Fruit fly (Drosophila melanogaster) whole organism, embryonic: ENCODE results near the gene CG46310.

ENCODE experiments used
- Ada2b ChIP-seq: fragments of 200-800 bp; sonication (Bioruptor generic); IDR thresholded peaks from 2 replicates; pipeline ENCODE4 v1.3.6; 2022; ENCODE audit warnings: missing biosample characterization, missing genetic modification characterization
- Atf6 ChIP-seq: fragments of 200-800 bp; sonication (Bioruptor generic); IDR thresholded peaks from 2 replicates; pipeline ENCODE4 v1.3.6; 2022; ENCODE audit warnings: missing biosample characterization, missing genetic modification characterization
- CG10209 ChIP-seq: fragments of 200-800 bp; sonication (Bioruptor generic); optimal IDR thresholded peaks from 3 replicates; lab custom pipeline; 2017; ENCODE audit warnings: missing biosample characterization, mild to moderate bottlenecking, missing genetic modification characterization, missing genetic modification reagents
- CG11247 ChIP-seq: fragments of 200-800 bp; sonication (Bioruptor generic); IDR thresholded peaks from 2 replicates; pipeline ENCODE4 v1.3.6; 2022; ENCODE audit warnings: missing biosample characterization, missing genetic modification characterization
- CG11723 ChIP-seq: fragments of 200-800 bp; sonication (Bioruptor generic); optimal IDR thresholded peaks from 2 replicates; lab custom pipeline; 2017; ENCODE audit warnings: missing biosample characterization, mild to moderate bottlenecking, missing genetic modification characterization
- CG12104 ChIP-seq: fragments of 200-800 bp; sonication (Bioruptor generic); optimal IDR thresholded peaks from 3 replicates; lab custom pipeline; 2016; ENCODE audit warnings: missing biosample characterization, missing genetic modification characterization
- CG13894 ChIP-seq: fragments of 200-800 bp; sonication (Bioruptor generic); optimal IDR thresholded peaks from 3 replicates; lab custom pipeline; 2018; ENCODE audit warnings: missing biosample characterization, mild to moderate bottlenecking, missing genetic modification characterization, moderate library complexity
- CG14710 ChIP-seq: fragments of 200-800 bp; sonication (Bioruptor generic); optimal IDR thresholded peaks from 3 replicates; lab custom pipeline; 2019; ENCODE audit warnings: missing biosample characterization, mild to moderate bottlenecking, missing genetic modification characterization, moderate library complexity
- CG2678 ChIP-seq: fragments of 200-800 bp; sonication (Bioruptor generic); optimal IDR thresholded peaks from 3 replicates; lab custom pipeline; 2019; ENCODE audit warnings: missing biosample characterization, mild to moderate bottlenecking, missing genetic modification characterization, moderate library complexity
- CG2889 ChIP-seq: fragments of 200-800 bp; sonication (Bioruptor generic); IDR thresholded peaks from 3 replicates; pipeline ENCODE4 v1.3.6; 2022; ENCODE audit warnings: missing biosample characterization, missing genetic modification characterization
- CG33557 ChIP-seq: fragments of 200-800 bp; sonication (Bioruptor generic); optimal IDR thresholded peaks from 2 replicates; lab custom pipeline; 2019; ENCODE audit warnings: missing biosample characterization, mild to moderate bottlenecking, missing genetic modification characterization, moderate library complexity
- CG3726 ChIP-seq: fragments of 200-800 bp; sonication (Bioruptor generic); IDR thresholded peaks from 3 replicates; pipeline ENCODE4, ENCODE4 v1.3.6; 2022; ENCODE audit warnings: missing biosample characterization, missing genetic modification characterization
- CG3838 ChIP-seq: fragments of 200-800 bp; sonication (Bioruptor generic); optimal IDR thresholded peaks from 3 replicates; lab custom pipeline; 2016; ENCODE audit warnings: missing biosample characterization, missing genetic modification characterization
- CG6654 ChIP-seq: fragments of 200-800 bp; sonication (Bioruptor generic); optimal IDR thresholded peaks from 2 replicates; lab custom pipeline; 2017; ENCODE audit warnings: missing biosample characterization, mild to moderate bottlenecking, missing genetic modification characterization
- CG6765 ChIP-seq: fragments of 200-800 bp; sonication (Bioruptor generic); optimal IDR thresholded peaks from 3 replicates; lab custom pipeline; 2017; ENCODE audit warnings: missing biosample characterization, mild to moderate bottlenecking, missing genetic modification characterization
- CG7357 ChIP-seq: fragments of 200-800 bp; sonication (Bioruptor generic); IDR thresholded peaks from 3 replicates; pipeline ENCODE4 v1.3.6; 2022; ENCODE audit warnings: missing biosample characterization, missing genetic modification characterization
- CG7372 ChIP-seq: fragments of 200-800 bp; sonication (Bioruptor generic); IDR thresholded peaks from 2 replicates; pipeline ENCODE4 v1.3.6; 2022; ENCODE audit warnings: missing biosample characterization, missing genetic modification characterization
- CG9215 ChIP-seq: fragments of 200-800 bp; sonication (Bioruptor generic); IDR thresholded peaks from 2 replicates; pipeline ENCODE4 v1.3.6; 2022; ENCODE audit warnings: missing biosample characterization, missing genetic modification characterization
- CrebB ChIP-seq: fragments of 200-800 bp; sonication (Bioruptor generic); optimal IDR thresholded peaks from 3 replicates; lab custom pipeline; 2018; ENCODE audit warnings: missing biosample characterization, mild to moderate bottlenecking, missing genetic modification characterization
- GATAe ChIP-seq: fragments of 200-800 bp; sonication (Bioruptor generic); conservative IDR thresholded peaks from 2 replicates; pipeline ENCODE4 v1.3.6; 2022; ENCODE audit warnings: missing biosample characterization, missing genetic modification characterization
- Hr39 ChIP-seq: fragments of >200 bp; optimal IDR thresholded peaks from 2 replicates; lab custom pipeline; 2017
- Hsf ChIP-seq: fragments of 200-800 bp; sonication (Bioruptor generic); optimal IDR thresholded peaks from 3 replicates; lab custom pipeline; 2016; ENCODE audit warnings: missing biosample characterization, missing genetic modification characterization
- MESR4 ChIP-seq: fragments of 200-800 bp; sonication (Bioruptor generic); optimal IDR thresholded peaks from 2 replicates; lab custom pipeline; 2018; ENCODE audit warnings: missing biosample characterization, mild to moderate bottlenecking, missing genetic modification characterization, moderate library complexity
- Nf-YC ChIP-seq: fragments of 200-800 bp; optimal IDR thresholded peaks from 3 replicates; lab custom pipeline; 2019; ENCODE audit warnings: missing biosample characterization, mild to moderate bottlenecking, missing genetic modification characterization, moderate library complexity
- Pdp1 ChIP-seq, 2 experiments: fragments of 200-800 bp; sonication (Bioruptor generic); optimal IDR thresholded peaks; 3 replicates each; lab custom pipeline; 2016; ENCODE audit warnings: missing biosample characterization in 2 of 2, missing genetic modification characterization in 2 of 2, mild to moderate bottlenecking in 1 of 2, moderate library complexity in 1 of 2
- Ptx1 ChIP-seq: fragments of 200-800 bp; sonication (Bioruptor generic); IDR thresholded peaks from 2 replicates; pipeline ENCODE4 v1.3.6; 2022; ENCODE audit warnings: missing biosample characterization, missing genetic modification characterization
- Rx ChIP-seq: fragments of 200-800 bp; sonication (Bioruptor generic); IDR thresholded peaks from 2 replicates; pipeline ENCODE4 v1.3.6; 2022; ENCODE audit warnings: missing biosample characterization, missing genetic modification characterization
- Sox100B ChIP-seq: fragments of 200-800 bp; sonication (Bioruptor generic); optimal IDR thresholded peaks from 3 replicates; lab custom pipeline; 2018; ENCODE audit warnings: missing biosample characterization, mild to moderate bottlenecking, missing genetic modification characterization
- Sry-δ ChIP-seq: fragments of 200-800 bp; sonication (Bioruptor generic); optimal IDR thresholded peaks from 2 replicates; lab custom pipeline; 2016; ENCODE audit warnings: missing biosample characterization, missing genetic modification characterization
- Taf1 ChIP-seq: fragments of 200-800 bp; sonication (Bioruptor generic); IDR thresholded peaks from 2 replicates; pipeline ENCODE4 v1.3.6; 2022; ENCODE audit warnings: missing biosample characterization, missing genetic modification characterization
- bigmax ChIP-seq: fragments of 200-800 bp; sonication (Bioruptor generic); optimal IDR thresholded peaks from 2 replicates; lab custom pipeline; 2018; ENCODE audit warnings: missing biosample characterization, mild to moderate bottlenecking, missing genetic modification characterization
- chm ChIP-seq: fragments of 200-800 bp; sonication (Bioruptor generic); IDR thresholded peaks from 2 replicates; pipeline ENCODE4 v1.3.6; 2022; ENCODE audit warnings: missing biosample characterization, missing genetic modification characterization
- chn ChIP-seq: fragments of 200-800 bp; sonication (Bioruptor generic); optimal IDR thresholded peaks from 2 replicates; lab custom pipeline; 2016; ENCODE audit warnings: missing biosample characterization, missing genetic modification characterization
- crol ChIP-seq: fragments of 200-800 bp; sonication (Bioruptor generic); IDR thresholded peaks from 2 replicates; pipeline ENCODE4 v1.3.6; 2022; ENCODE audit warnings: missing biosample characterization, missing genetic modification characterization
- cwo ChIP-seq: fragments of 200-800 bp; sonication (Bioruptor generic); optimal IDR thresholded peaks from 3 replicates; lab custom pipeline; 2017; ENCODE audit warnings: missing biosample characterization, missing genetic modification characterization, mild to moderate bottlenecking, moderate library complexity, missing genetic modification reagents
- fru ChIP-seq: fragments of >200 bp; optimal IDR thresholded peaks from 2 replicates; lab custom pipeline; 2017
- gcm2 ChIP-seq: fragments of 200-800 bp; sonication (Bioruptor generic); optimal IDR thresholded peaks from 2 replicates; lab custom pipeline; 2016; ENCODE audit warnings: missing biosample characterization, missing genetic modification characterization
- grn ChIP-seq: fragments of 200-800 bp; sonication (Bioruptor generic); optimal IDR thresholded peaks from 3 replicates; lab custom pipeline; 2017; ENCODE audit warnings: missing biosample characterization, missing genetic modification characterization
- gro ChIP-seq: fragments of 200-800 bp; sonication (Bioruptor generic); optimal IDR thresholded peaks from 2 replicates; lab custom pipeline; 2016; ENCODE audit warnings: missing biosample characterization, missing genetic modification characterization
- inv ChIP-seq: fragments of 200-800 bp; sonication (Bioruptor generic); IDR thresholded peaks from 2 replicates; pipeline ENCODE4 v1.3.6; 2022; ENCODE audit warnings: missing biosample characterization, missing genetic modification characterization; ENCODE audit not compliant: partially characterized antibody
- lab ChIP-seq: fragments of 200-800 bp; sonication (Bioruptor generic); optimal IDR thresholded peaks from 3 replicates; lab custom pipeline; 2017; ENCODE audit warnings: missing biosample characterization, missing genetic modification characterization, mild to moderate bottlenecking, moderate library complexity, missing genetic modification reagents
- luna ChIP-seq: fragments of 200-800 bp; sonication (Bioruptor generic); optimal IDR thresholded peaks from 2 replicates; lab custom pipeline; 2016; ENCODE audit warnings: missing biosample characterization, missing genetic modification characterization
- nerfin-2 ChIP-seq: fragments of 200-800 bp; sonication (Bioruptor generic); IDR thresholded peaks from 2 replicates; pipeline ENCODE4 v1.3.6; 2022; ENCODE audit warnings: missing biosample characterization, missing genetic modification characterization; ENCODE audit not compliant: partially characterized antibody
- onecut ChIP-seq: fragments of 200-800 bp; sonication (Bioruptor generic); IDR thresholded peaks from 2 replicates; pipeline ENCODE4 v1.3.6; 2022; ENCODE audit warnings: missing biosample characterization, missing genetic modification characterization
- pnt ChIP-seq: fragments of 200-800 bp; sonication (Bioruptor generic); optimal IDR thresholded peaks from 3 replicates; lab custom pipeline; 2016; ENCODE audit warnings: missing biosample characterization, missing genetic modification characterization
- slou ChIP-seq: fragments of 200-800 bp; sonication (Bioruptor generic); optimal IDR thresholded peaks from 3 replicates; lab custom pipeline; 2016; ENCODE audit warnings: missing biosample characterization, missing genetic modification characterization
- tgo ChIP-seq: fragments of 200-800 bp; sonication (Bioruptor generic); IDR thresholded peaks from 3 replicates; pipeline ENCODE4 v1.3.6; 2022; ENCODE audit warnings: missing biosample characterization, missing genetic modification characterization
- trh ChIP-seq: fragments of 200-800 bp; sonication (Bioruptor generic); optimal IDR thresholded peaks from 2 replicates; lab custom pipeline; 2016; ENCODE audit warnings: missing biosample characterization, missing genetic modification characterization
- unc-4 ChIP-seq: fragments of 200-800 bp; sonication (Bioruptor generic); IDR thresholded peaks from 2 replicates; pipeline ENCODE4 v1.3.6; 2022; ENCODE audit warnings: missing biosample characterization, missing genetic modification characterization; ENCODE audit not compliant: partially characterized antibody
- vfl ChIP-seq: fragments of 200-800 bp; sonication (Bioruptor generic); optimal IDR thresholded peaks from 2 replicates; lab custom pipeline; 2016; ENCODE audit warnings: missing biosample characterization, missing genetic modification characterization
- wek ChIP-seq: fragments of 200-800 bp; sonication (Bioruptor generic); optimal IDR thresholded peaks from 3 replicates; lab custom pipeline; 2018; ENCODE audit warnings: missing biosample characterization, mild to moderate bottlenecking, missing genetic modification characterization, moderate library complexity

The CG46310 gene

DNA sequence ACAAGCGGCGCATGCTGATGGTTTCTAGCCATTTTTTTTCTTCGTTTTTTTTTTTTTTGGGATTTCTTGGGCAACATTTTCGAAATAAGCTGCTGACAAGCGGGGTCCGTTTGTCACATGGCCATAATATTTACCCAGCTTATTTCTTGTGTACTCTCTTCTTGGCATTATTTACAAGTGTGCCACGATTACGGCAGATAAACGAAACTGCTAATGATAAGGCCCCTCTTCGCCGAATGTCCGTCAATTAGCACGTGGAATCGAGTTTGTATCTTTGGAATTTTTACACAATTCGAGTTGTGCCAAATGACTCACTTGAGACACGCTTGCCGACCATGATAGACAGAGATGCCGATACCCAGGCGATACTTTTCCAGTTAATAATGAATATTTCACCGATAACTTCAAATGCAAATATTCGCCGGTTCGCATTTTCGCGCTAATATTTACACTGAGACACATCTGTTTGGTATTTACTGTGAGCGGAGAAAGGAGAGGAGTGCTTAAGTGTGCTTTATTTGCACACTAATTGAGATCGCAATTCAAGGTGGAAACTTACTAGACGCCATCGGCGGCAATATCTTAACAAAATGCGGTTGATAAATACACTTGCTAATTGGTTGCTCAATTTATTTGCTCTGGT is 2.9 kb downstream of the CG46310 start (continued):
- TF ChIP-seq CG12104 (GFP tag; lab: Kevin White, UChicago) (no peak), Rx (GFP tag; lab: Robert Waterston, UW) (no peak), Hr39 (lab: Kevin White, UChicago) (no peak), CrebB (tag; lab: Kevin White, UChicago) (peak; percentile 31), Ptx1 (GFP tag; lab: Robert Waterston, UW) (peak; percentile 14; the same call in 1 of the 2 replicates), cwo (GFP tag; lab: Kevin White, UChicago) (peak; percentile 69), fru (lab: Kevin White, UChicago) (no peak), trh (GFP tag; lab: Kevin White, UChicago) (no peak), CG3726 (GFP tag; lab: Robert Waterston, UW) (no peak), CG6765 (GFP tag; lab: Kevin White, UChicago) (peak; percentile 70), Taf1 (GFP tag; lab: Robert Waterston, UW) (no peak; the same call in 1 of the 2 replicates), CG11723 (GFP tag; lab: Kevin White, UChicago) (peak; percentile 23), unc-4 (GFP tag; lab: Robert Waterston, UW) (no peak), gcm2 (GFP tag; lab: Kevin White, UChicago) (no peak), CG13894 (tag; lab: Kevin White, UChicago) (peak; percentile 45), CG11247 (GFP tag; lab: Robert Waterston, UW) (no peak), Sry-δ (no peak), Atf6 (GFP tag; lab: Robert Waterston, UW) (peak; percentile 46; the same call in 1 of the 2 replicates), vfl (GFP tag; lab: Kevin White, UChicago) (no peak), luna (GFP tag; lab: Kevin White, UChicago) (no peak), Sox100B (GFP tag; lab: Kevin White, UChicago) (peak; percentile 11), CG7357 (no peak), slou (GFP tag; lab: Kevin White, UChicago) (peak; percentile 30), Hsf (GFP tag; lab: Kevin White, UChicago) (no peak), bigmax (GFP tag; lab: Kevin White, UChicago) (no peak), CG2678 (peak; percentile 59), CG7372 (no peak), CG3838 (GFP tag; lab: Kevin White, UChicago) (no peak), wek (peak; percentile 28), inv (GFP tag; lab: Robert Waterston, UW) (no peak), gro (GFP tag; lab: Kevin White, UChicago) (peak; percentile 67), chn (GFP tag; lab: Kevin White, UChicago) (no peak), grn (peak; percentile 26), nerfin-2 (GFP tag; lab: Robert Waterston, UW) (no peak), GATAe (GFP tag; lab: Robert Waterston, UW) (no peak; the same call in 1 of the 2 replicates), Nf-YC (tag; lab: Kevin White, UChicago) (no peak), CG14710 (tag; lab: Kevin White, UChicago) (no peak), CG33557 (GFP tag; lab: Kevin White, UChicago) (no peak), pnt (GFP tag; lab: Kevin White, UChicago) (no peak), crol (no peak), chm (GFP tag; lab: Robert Waterston, UW) (no peak), Ada2b (GFP tag; lab: Robert Waterston, UW) (no peak), CG6654 (GFP tag; lab: Kevin White, UChicago) (no peak), tgo (GFP tag; lab: Robert Waterston, UW) (peak; percentile 35; the same call in 1 of the 3 replicates), MESR4 (GFP tag; lab: Kevin White, UChicago) (no peak), lab (GFP tag; lab: Kevin White, UChicago) (peak; percentile 81), CG2889 (GFP tag; lab: Robert Waterston, UW) (no peak), CG9215 (GFP tag; lab: Robert Waterston, UW) (no peak), onecut (peak; percentile 62; the same call in 1 of the 2 replicates), CG10209 (GFP tag; lab: Kevin White, UChicago) (peak; percentile 58), Pdp1 (GFP tag; optimal IDR thresholded peaks at IDR 0.05; lab: Kevin White, UChicago) (peak in 1 of 2 experiments; percentile 48)
